Fruit fly (Drosophila melanogaster) S2 (cell line): ENCODE measurements around the gene ab.

Experiments used
- CG8478 ChIP-seq: fragments of >200 bp; optimal IDR thresholded peaks from 2 replicates; lab custom pipeline; 2018
- CTCF ChIP-seq, 2 experiments: fragments of >200 bp; optimal IDR thresholded peaks; 2 replicates each; lab custom pipeline; 2018

- TF ChIP-seq CG8478 (lab: Kevin White, UChicago), result no peak
- TF ChIP-seq CTCF (optimal IDR thresholded peaks at IDR 0.05; lab: Kevin White, UChicago), result no peak
These were observed 14.3 kb upstream of the ab start for dm6 chr2L:11196219-11196618.
